Fruit fly (Drosophila melanogaster) whole organism, embryonic: ENCODE measurements around the gene IntS10.
A peak's percentile ranks its signal among the peaks of the same experiment; 100 is the strongest.

Experiments used
- Atf3 ChIP-seq: fragments of 200-800 bp; sonication (Bioruptor generic); optimal IDR thresholded peaks from 3 replicates; lab custom pipeline; 2016; ENCODE audit warnings: missing biosample characterization, missing genetic modification characterization
- Bgb ChIP-seq: fragments of 200-800 bp; sonication (Bioruptor generic); IDR thresholded peaks from 2 replicates; pipeline ENCODE4 v1.3.6; 2022; ENCODE audit warnings: missing biosample characterization, missing genetic modification characterization; ENCODE audit not compliant: partially characterized antibody
- C15 ChIP-seq: fragments of 200-800 bp; sonication (Bioruptor generic); IDR thresholded peaks from 3 replicates; pipeline ENCODE4 v1.3.6; 2022; ENCODE audit warnings: missing biosample characterization, missing genetic modification characterization
- CG10209 ChIP-seq: fragments of 200-800 bp; sonication (Bioruptor generic); optimal IDR thresholded peaks from 3 replicates; lab custom pipeline; 2017; ENCODE audit warnings: missing biosample characterization, mild to moderate bottlenecking, missing genetic modification characterization, missing genetic modification reagents
- CG11504 ChIP-seq: fragments of 200-800 bp; sonication (Bioruptor generic); optimal IDR thresholded peaks from 3 replicates; lab custom pipeline; 2019; ENCODE audit warnings: missing biosample characterization, mild to moderate bottlenecking, missing genetic modification characterization, moderate library complexity
- CG12104 ChIP-seq: fragments of 200-800 bp; sonication (Bioruptor generic); optimal IDR thresholded peaks from 3 replicates; lab custom pipeline; 2016; ENCODE audit warnings: missing biosample characterization, missing genetic modification characterization
- CG13287 ChIP-seq: fragments of 200-800 bp; sonication (Bioruptor generic); IDR thresholded peaks from 2 replicates; pipeline ENCODE4 v1.3.6; 2022; ENCODE audit warnings: missing biosample characterization, missing genetic modification characterization; ENCODE audit not compliant: partially characterized antibody
- CG15514 ChIP-seq: fragments of 200-800 bp; sonication (Bioruptor generic); optimal IDR thresholded peaks from 3 replicates; lab custom pipeline; 2017; ENCODE audit warnings: missing biosample characterization, missing genetic modification characterization, mild to moderate bottlenecking, moderate library complexity, missing genetic modification reagents
- CG18262 ChIP-seq: fragments of 200-800 bp; optimal IDR thresholded peaks from 3 replicates; lab custom pipeline; 2019; ENCODE audit warnings: missing biosample characterization, mild to moderate bottlenecking, missing genetic modification characterization, moderate library complexity
- CG18619 ChIP-seq: fragments of 200-800 bp; sonication (Bioruptor generic); optimal IDR thresholded peaks from 3 replicates; lab custom pipeline; 2017; ENCODE audit warnings: missing biosample characterization, mild to moderate bottlenecking, missing genetic modification characterization
- CG2199 ChIP-seq: fragments of 200-800 bp; sonication (Bioruptor generic); IDR thresholded peaks from 3 replicates; pipeline ENCODE4 v1.3.6; 2022; ENCODE audit warnings: missing biosample characterization, missing genetic modification characterization
- CG30403 ChIP-seq: fragments of 200-800 bp; sonication (Bioruptor generic); optimal IDR thresholded peaks from 3 replicates; lab custom pipeline; 2016; ENCODE audit warnings: missing biosample characterization, missing genetic modification characterization
- CG30431 ChIP-seq: fragments of 200-800 bp; sonication (Bioruptor generic); optimal IDR thresholded peaks from 2 replicates; lab custom pipeline; 2017; ENCODE audit warnings: missing biosample characterization, missing genetic modification characterization
- CG31365 ChIP-seq: fragments of 200-800 bp; sonication (Bioruptor generic); optimal IDR thresholded peaks from 2 replicates; lab custom pipeline; 2018; ENCODE audit warnings: missing biosample characterization, mild to moderate bottlenecking, missing genetic modification characterization
- CG3163 ChIP-seq: fragments of 200-800 bp; sonication (Bioruptor generic); optimal IDR thresholded peaks from 3 replicates; lab custom pipeline; 2016; ENCODE audit warnings: missing biosample characterization, missing genetic modification characterization
- CG3281 ChIP-seq: fragments of 200-800 bp; sonication (Bioruptor generic); optimal IDR thresholded peaks from 3 replicates; lab custom pipeline; 2017; ENCODE audit warnings: missing biosample characterization, mild to moderate bottlenecking, missing genetic modification characterization
- CG3847 ChIP-seq: fragments of 200-800 bp; sonication (Bioruptor generic); IDR thresholded peaks from 2 replicates; pipeline ENCODE4 v1.3.6; 2022; ENCODE audit warnings: missing biosample characterization, missing genetic modification characterization
- CG6689 ChIP-seq: fragments of 200-800 bp; sonication (Bioruptor generic); IDR thresholded peaks from 2 replicates; pipeline ENCODE4 v1.3.6; 2022; ENCODE audit warnings: missing biosample characterization, missing genetic modification characterization
- CG8944 ChIP-seq: fragments of 200-800 bp; sonication (Bioruptor generic); optimal IDR thresholded peaks from 3 replicates; lab custom pipeline; 2016; ENCODE audit warnings: missing biosample characterization, missing genetic modification characterization
- CTCF ChIP-seq: fragments of 200-800 bp; sonication (Bioruptor generic); optimal IDR thresholded peaks from 2 replicates; lab custom pipeline; 2017; ENCODE audit warnings: missing biosample characterization, mild to moderate bottlenecking, missing genetic modification characterization, moderate library complexity
- D19A ChIP-seq: fragments of 200-800 bp; optimal IDR thresholded peaks from 3 replicates; lab custom pipeline; 2019; ENCODE audit warnings: missing biosample characterization, mild to moderate bottlenecking, missing genetic modification characterization, moderate library complexity
- Eip74EF ChIP-seq, 2 experiments: fragments of 200-800 bp in 1 of 2; fragments of >200 bp in 1 of 2; sonication (Bioruptor generic) in 1 of 2; optimal IDR thresholded peaks; 2 replicates each; lab custom pipeline; 2017 to 2019; ENCODE audit warnings: missing biosample characterization in 2 of 2, missing genetic modification characterization in 2 of 2, mild to moderate bottlenecking in 1 of 2, moderate library complexity in 1 of 2
- HLH54F ChIP-seq: fragments of 200-800 bp; sonication (Bioruptor generic); optimal IDR thresholded peaks from 3 replicates; lab custom pipeline; 2016; ENCODE audit warnings: missing biosample characterization, missing genetic modification characterization
- Hr3 ChIP-seq: fragments of 200-800 bp; sonication (Bioruptor generic); optimal IDR thresholded peaks from 3 replicates; lab custom pipeline; 2016; ENCODE audit warnings: missing biosample characterization, missing genetic modification characterization
- Lhr ChIP-seq: fragments of 200-800 bp; sonication (Bioruptor generic); optimal IDR thresholded peaks from 3 replicates; lab custom pipeline; 2017; ENCODE audit warnings: mild to moderate bottlenecking, missing biosample characterization, missing genetic modification reagents, missing genetic modification characterization
- MBD-R2 ChIP-seq: fragments of 200-800 bp; sonication (Bioruptor generic); IDR thresholded peaks from 2 replicates; pipeline ENCODE4 v1.3.6; 2022; ENCODE audit warnings: missing biosample characterization, missing genetic modification characterization
- Mad ChIP-seq: fragments of 200-800 bp; sonication (Bioruptor generic); optimal IDR thresholded peaks from 2 replicates; lab custom pipeline; 2016; ENCODE audit warnings: missing biosample characterization, missing genetic modification characterization
- Mes4 ChIP-seq: fragments of 200-800 bp; sonication (Bioruptor generic); optimal IDR thresholded peaks from 2 replicates; lab custom pipeline; 2016; ENCODE audit warnings: missing biosample characterization, missing genetic modification characterization
- Mrtf ChIP-seq: fragments of 200-800 bp; sonication (Bioruptor generic); IDR thresholded peaks from 3 replicates; pipeline ENCODE4 v1.3.6; 2022; ENCODE audit warnings: missing biosample characterization, missing genetic modification characterization
- NC2β ChIP-seq: fragments of 200-800 bp; sonication (Bioruptor generic); optimal IDR thresholded peaks from 2 replicates; lab custom pipeline; 2016; ENCODE audit warnings: missing biosample characterization, missing genetic modification characterization
- Sox102F ChIP-seq: fragments of 200-800 bp; sonication (Bioruptor generic); optimal IDR thresholded peaks from 2 replicates; lab custom pipeline; 2018; ENCODE audit warnings: missing biosample characterization, mild to moderate bottlenecking, missing genetic modification characterization, moderate library complexity
- Stat92E ChIP-seq, 3 experiments: fragments of >200 bp in 2 of 3; fragments of 200-800 bp in 1 of 3; sonication (Bioruptor generic) in 1 of 3; optimal IDR thresholded peaks; 2 replicates each; lab custom pipeline; 2017 to 2019; ENCODE audit warnings: missing biosample characterization in 3 of 3, missing genetic modification characterization in 3 of 3, mild to moderate bottlenecking in 1 of 3, moderate library complexity in 1 of 3
- Taf1 ChIP-seq: fragments of 200-800 bp; sonication (Bioruptor generic); IDR thresholded peaks from 2 replicates; pipeline ENCODE4 v1.3.6; 2022; ENCODE audit warnings: missing biosample characterization, missing genetic modification characterization
- Xrp1 ChIP-seq: fragments of 200-800 bp; sonication (Bioruptor generic); IDR thresholded peaks from 2 replicates; pipeline ENCODE4 v1.3.6; 2022; ENCODE audit warnings: missing biosample characterization, missing genetic modification characterization
- amos ChIP-seq: fragments of 200-800 bp; sonication (Bioruptor generic); IDR thresholded peaks from 2 replicates; pipeline ENCODE4 v1.3.6; 2022; ENCODE audit warnings: missing biosample characterization, missing genetic modification characterization; ENCODE audit not compliant: partially characterized antibody
- ase ChIP-seq: fragments of 200-800 bp; sonication (Bioruptor generic); IDR thresholded peaks from 3 replicates; pipeline ENCODE4 v1.3.6; 2022; ENCODE audit warnings: missing biosample characterization, missing genetic modification characterization
- bab2 ChIP-seq: fragments of 200-800 bp; sonication (Bioruptor generic); optimal IDR thresholded peaks from 2 replicates; lab custom pipeline; 2016; ENCODE audit warnings: missing biosample characterization, missing genetic modification characterization
- cg ChIP-seq: fragments of 200-800 bp; sonication (Bioruptor generic); optimal IDR thresholded peaks from 3 replicates; lab custom pipeline; 2019; ENCODE audit warnings: missing biosample characterization, mild to moderate bottlenecking, missing genetic modification characterization, moderate library complexity
- corto ChIP-seq: fragments of 200-800 bp; sonication (Bioruptor generic); optimal IDR thresholded peaks from 2 replicates; lab custom pipeline; 2016; ENCODE audit warnings: missing biosample characterization, mild to moderate bottlenecking, missing genetic modification characterization, moderate library complexity
- dpn ChIP-seq, 2 experiments: fragments of 200-800 bp; sonication (Bioruptor generic); optimal IDR thresholded peaks; 3 replicates each; lab custom pipeline; 2016; ENCODE audit warnings: missing biosample characterization in 2 of 2, missing genetic modification characterization in 2 of 2
- hb ChIP-seq: fragments of 200-800 bp; sonication (Bioruptor generic); IDR thresholded peaks from 3 replicates; pipeline ENCODE4 v1.3.6; 2022; ENCODE audit warnings: missing biosample characterization, missing genetic modification characterization; ENCODE audit not compliant: partially characterized antibody
- jing ChIP-seq: fragments of 200-800 bp; sonication (Bioruptor generic); optimal IDR thresholded peaks from 2 replicates; lab custom pipeline; 2018; ENCODE audit warnings: missing biosample characterization, mild to moderate bottlenecking, missing genetic modification characterization
- knrl ChIP-seq: fragments of 200-800 bp; sonication (Bioruptor generic); IDR thresholded peaks from 3 replicates; pipeline ENCODE4 v1.3.6; 2022; ENCODE audit warnings: missing biosample characterization, missing genetic modification characterization; ENCODE audit not compliant: partially characterized antibody
- nmo ChIP-seq: fragments of 200-800 bp; sonication (Bioruptor generic); optimal IDR thresholded peaks from 2 replicates; lab custom pipeline; 2018; ENCODE audit warnings: missing biosample characterization, mild to moderate bottlenecking, missing genetic modification characterization, moderate library complexity
- nom ChIP-seq: fragments of 200-800 bp; sonication (Bioruptor generic); optimal IDR thresholded peaks from 2 replicates; lab custom pipeline; 2017; ENCODE audit warnings: missing biosample characterization, missing genetic modification characterization, mild to moderate bottlenecking, moderate library complexity, missing genetic modification reagents
- onecut ChIP-seq: fragments of 200-800 bp; sonication (Bioruptor generic); IDR thresholded peaks from 2 replicates; pipeline ENCODE4 v1.3.6; 2022; ENCODE audit warnings: missing biosample characterization, missing genetic modification characterization
- row ChIP-seq: fragments of 200-800 bp; sonication (Bioruptor generic); IDR thresholded peaks from 3 replicates; pipeline ENCODE4 v1.3.6; 2022; ENCODE audit warnings: missing biosample characterization, missing genetic modification characterization
- run ChIP-seq: fragments of 200-800 bp; sonication (Bioruptor generic); optimal IDR thresholded peaks from 3 replicates; lab custom pipeline; 2018; ENCODE audit warnings: missing biosample characterization, mild to moderate bottlenecking, missing genetic modification characterization
- sug ChIP-seq: fragments of 200-800 bp; optimal IDR thresholded peaks from 2 replicates; lab custom pipeline; 2019; ENCODE audit warnings: missing biosample characterization, mild to moderate bottlenecking, missing genetic modification characterization, moderate library complexity
- trem ChIP-seq: fragments of 200-800 bp; optimal IDR thresholded peaks from 3 replicates; lab custom pipeline; 2019; ENCODE audit warnings: missing biosample characterization, mild to moderate bottlenecking, missing genetic modification characterization, moderate library complexity
- wor ChIP-seq: fragments of 200-800 bp; sonication (Bioruptor generic); IDR thresholded peaks from 2 replicates; pipeline ENCODE4 v1.3.6; 2022; ENCODE audit warnings: missing biosample characterization, missing genetic modification characterization

The IntS10 gene

dm6 chr3L:3766704-3767103 lies 39.8 kb upstream of the IntS10 start:
- no peak for TF ChIP-seq Mes4 (GFP tag; lab: Kevin White, UChicago)
- TF ChIP-seq row: no peak
- TF ChIP-seq knrl: peak; percentile 32; the same call in 1 of the 3 replicates
- peak; percentile 43 for TF ChIP-seq CG31365 (tag; lab: Kevin White, UChicago)
- TF ChIP-seq CG30431 (GFP tag; lab: Kevin White, UChicago): no peak
- no peak for TF ChIP-seq Hr3 (GFP tag; lab: Kevin White, UChicago)
- peak; percentile 21; the same call in 1 of the 2 replicates for TF ChIP-seq Bgb (GFP tag; lab: Robert Waterston, UW)
- TF ChIP-seq amos (GFP tag; lab: Robert Waterston, UW): peak; percentile 61; the same call in 1 of the 2 replicates
- TF ChIP-seq CG13287 (GFP tag; lab: Robert Waterston, UW): peak; percentile 10; the same call in 1 of the 2 replicates
- no peak for TF ChIP-seq D19A (tag; lab: Kevin White, UChicago)
- no peak for TF ChIP-seq CG30403
- peak; percentile 47 for TF ChIP-seq CTCF
- TF ChIP-seq CG18262 (tag; lab: Kevin White, UChicago): no peak
- TF ChIP-seq wor: no peak
- no peak for TF ChIP-seq dpn (GFP tag; optimal IDR thresholded peaks at IDR 0.05; lab: Kevin White, UChicago)
- no peak for TF ChIP-seq CG10209 (GFP tag; lab: Kevin White, UChicago)
- no peak for TF ChIP-seq CG3847
- no peak for TF ChIP-seq jing (GFP tag; lab: Kevin White, UChicago)
- TF ChIP-seq CG2199: 0 out of 3 replicates have a peak, but pooled peaks have one; percentile 64
- no peak for TF ChIP-seq Mad (GFP tag; lab: Kevin White, UChicago)

DNA sequence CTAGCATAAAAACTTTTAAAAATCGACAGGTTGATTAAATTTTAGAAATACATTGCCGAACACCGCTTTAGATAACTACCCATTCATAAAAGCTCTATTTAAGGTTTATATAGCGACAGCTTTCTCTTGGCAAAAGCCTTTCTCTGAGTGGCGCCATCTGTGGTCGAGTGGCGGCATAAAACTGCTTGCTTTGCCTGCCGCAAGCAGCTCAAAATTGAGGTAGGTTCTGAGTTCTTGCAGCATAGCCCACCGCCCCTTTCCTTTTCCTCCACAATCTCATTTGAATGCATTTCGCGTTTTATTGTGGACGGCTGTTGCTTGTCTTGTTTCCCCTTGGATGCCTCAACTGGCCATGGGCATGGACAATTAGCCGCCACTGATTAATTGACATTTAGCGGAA lies 38.7 kb upstream of the IntS10 start:
- TF ChIP-seq Atf3 (GFP tag; lab: Kevin White, UChicago) (peak; percentile 72), MBD-R2 (GFP tag; lab: Robert Waterston, UW) (peak; percentile 24; the same call in 1 of the 2 replicates), NC2β (GFP tag; lab: Kevin White, UChicago) (peak; percentile 75), CG31365 (tag; lab: Kevin White, UChicago) (peak; percentile 96), CG15514 (GFP tag; lab: Kevin White, UChicago) (peak; percentile 9), CG3163 (peak; percentile 61), nom (GFP tag; lab: Kevin White, UChicago) (no peak), cg (GFP tag; lab: Kevin White, UChicago) (no peak), Lhr (GFP tag; lab: Kevin White, UChicago) (peak; percentile 67), sug (tag; lab: Kevin White, UChicago) (peak; percentile 48), Xrp1 (GFP tag; lab: Robert Waterston, UW) (peak; percentile 64), CG6689 (GFP tag; lab: Robert Waterston, UW) (peak; percentile 52), onecut (peak; percentile 77), ase (GFP tag; lab: Robert Waterston, UW) (peak; percentile 52; the same call in 1 of the 3 replicates), run (tag; lab: Kevin White, UChicago) (no peak), nmo (GFP tag; lab: Kevin White, UChicago) (peak; percentile 53), corto (GFP tag; lab: Kevin White, UChicago) (no peak), Mrtf (no peak), Sox102F (peak; percentile 63), hb (no peak), HLH54F (GFP tag; lab: Kevin White, UChicago) (peak; percentile 12), bab2 (no peak), Taf1 (GFP tag; lab: Robert Waterston, UW) (no peak), CG12104 (GFP tag; lab: Kevin White, UChicago) (no peak), CG3281 (GFP tag; lab: Kevin White, UChicago) (no peak), CG8944 (peak; percentile 67), CG11504 (tag; lab: Kevin White, UChicago) (peak; percentile 14), Eip74EF (GFP tag; optimal IDR thresholded peaks at IDR 0.05; lab: Kevin White, UChicago) (peak in 1 of 2 experiments; percentile 14), C15 (no peak), CG18619 (GFP tag; lab: Kevin White, UChicago) (peak; percentile 76), Stat92E (GFP tag; optimal IDR thresholded peaks at IDR 0.05; lab: Kevin White, UChicago) (no peak), trem (tag; lab: Kevin White, UChicago) (no peak)
